Fruit fly (Drosophila melanogaster) whole organism, prepupa: ENCODE results near the gene Best2.
A peak's percentile ranks its signal among the peaks of the same experiment; 100 is the strongest.

ENCODE experiments used
- Blimp-1 ChIP-seq: fragments of 200-800 bp; sonication (Bioruptor generic); optimal IDR thresholded peaks from 3 replicates; lab custom pipeline; 2017; ENCODE audit warnings: missing biosample characterization, missing genetic modification characterization, mild to moderate bottlenecking, moderate library complexity, missing genetic modification reagents
- CG11294 ChIP-seq: fragments of 200-800 bp; sonication (Bioruptor generic); IDR thresholded peaks from 2 replicates; pipeline ENCODE4 v1.3.6; 2022; ENCODE audit warnings: missing biosample characterization, missing genetic modification characterization
- CG11762 ChIP-seq: fragments of 200-800 bp; sonication (Bioruptor generic); optimal IDR thresholded peaks from 3 replicates; lab custom pipeline; 2016; ENCODE audit warnings: missing biosample characterization, missing genetic modification characterization; ENCODE audit not compliant: insufficient read depth
- CG11902 ChIP-seq: fragments of 200-800 bp; sonication (Bioruptor generic); optimal IDR thresholded peaks from 3 replicates; lab custom pipeline; 2016; ENCODE audit warnings: missing biosample characterization, missing genetic modification characterization
- CG15336 ChIP-seq: fragments of 200-800 bp; sonication (Bioruptor generic); IDR thresholded peaks from 2 replicates; pipeline ENCODE4 v1.3.6; 2022; ENCODE audit warnings: missing biosample characterization, missing genetic modification characterization
- CG1621 ChIP-seq: fragments of 200-800 bp; sonication (Bioruptor generic); optimal IDR thresholded peaks from 3 replicates; lab custom pipeline; 2018; ENCODE audit warnings: missing biosample characterization, mild to moderate bottlenecking, missing genetic modification characterization
- CG16779 ChIP-seq: fragments of 200-800 bp; sonication (Bioruptor generic); optimal IDR thresholded peaks from 3 replicates; lab custom pipeline; 2017; ENCODE audit warnings: missing biosample characterization, mild to moderate bottlenecking, missing genetic modification characterization
- CG3032 ChIP-seq: fragments of 200-800 bp; optimal IDR thresholded peaks from 2 replicates; lab custom pipeline; 2019; ENCODE audit warnings: missing biosample characterization, mild to moderate bottlenecking, missing genetic modification characterization, moderate library complexity
- CG32006 ChIP-seq: fragments of 200-800 bp; sonication (Bioruptor generic); optimal IDR thresholded peaks from 3 replicates; lab custom pipeline; 2017; ENCODE audit warnings: missing biosample characterization, mild to moderate bottlenecking, missing genetic modification characterization
- CG34406 ChIP-seq: fragments of 200-800 bp; sonication (Bioruptor generic); optimal IDR thresholded peaks from 3 replicates; lab custom pipeline; 2016; ENCODE audit warnings: missing biosample characterization, missing genetic modification characterization
- CG3919 ChIP-seq: fragments of 200-800 bp; sonication (Bioruptor generic); optimal IDR thresholded peaks from 3 replicates; lab custom pipeline; 2016; ENCODE audit warnings: missing biosample characterization, missing genetic modification characterization
- CG4318 ChIP-seq: fragments of 200-800 bp; sonication (Bioruptor generic); optimal IDR thresholded peaks from 3 replicates; lab custom pipeline; 2017; ENCODE audit warnings: missing biosample characterization, mild to moderate bottlenecking, missing genetic modification characterization
- CG6163 ChIP-seq: fragments of 200-800 bp; sonication (Bioruptor generic); IDR thresholded peaks from 3 replicates; pipeline ENCODE4 v1.3.6; 2022; ENCODE audit warnings: missing biosample characterization, missing genetic modification characterization
- CG6792 ChIP-seq: fragments of 200-800 bp; sonication (Bioruptor generic); optimal IDR thresholded peaks from 3 replicates; lab custom pipeline; 2016; ENCODE audit warnings: missing biosample characterization, missing genetic modification characterization
- CG6808 ChIP-seq: fragments of 200-800 bp; sonication (Bioruptor generic); optimal IDR thresholded peaks from 3 replicates; lab custom pipeline; 2017; ENCODE audit warnings: missing biosample characterization, missing genetic modification characterization, mild to moderate bottlenecking, moderate library complexity, missing genetic modification reagents
- CG6854 ChIP-seq: fragments of 200-800 bp; sonication (Bioruptor generic); optimal IDR thresholded peaks from 2 replicates; lab custom pipeline; 2017; ENCODE audit warnings: missing biosample characterization, mild to moderate bottlenecking, missing genetic modification characterization
- CG7368 ChIP-seq: fragments of 200-800 bp; sonication (Bioruptor generic); optimal IDR thresholded peaks from 3 replicates; lab custom pipeline; 2016; ENCODE audit warnings: missing biosample characterization, missing genetic modification characterization
- CG8119 ChIP-seq: fragments of 200-800 bp; sonication (Bioruptor generic); IDR thresholded peaks from 3 replicates; pipeline ENCODE4 v1.3.6; 2022; ENCODE audit warnings: missing biosample characterization, missing genetic modification characterization
- CG8319 ChIP-seq: fragments of 200-800 bp; sonication (Bioruptor generic); optimal IDR thresholded peaks from 3 replicates; lab custom pipeline; 2016; ENCODE audit warnings: missing biosample characterization, missing genetic modification characterization
- CG9139 ChIP-seq: fragments of 200-800 bp; sonication (Bioruptor generic); optimal IDR thresholded peaks from 3 replicates; lab custom pipeline; 2017; ENCODE audit warnings: missing biosample characterization, mild to moderate bottlenecking, missing genetic modification characterization
- Eip75B ChIP-seq: fragments of 200-800 bp; sonication (Bioruptor generic); optimal IDR thresholded peaks from 3 replicates; lab custom pipeline; 2016; ENCODE audit warnings: missing biosample characterization, missing genetic modification characterization
- Eip78C ChIP-seq: fragments of 200-800 bp; sonication (Bioruptor generic); peaks from one replicate; lab custom pipeline; 2016; ENCODE audit warnings: missing biosample characterization, missing genetic modification characterization
- Eip93F ChIP-seq: fragments of 200-800 bp; sonication (Bioruptor generic); optimal IDR thresholded peaks from 2 replicates; lab custom pipeline; 2016; ENCODE audit warnings: missing biosample characterization, mild to moderate bottlenecking, missing genetic modification characterization
- Ets21C ChIP-seq: fragments of 200-800 bp; sonication (Bioruptor generic); optimal IDR thresholded peaks from 3 replicates; lab custom pipeline; 2016; ENCODE audit warnings: missing biosample characterization, missing genetic modification characterization
- Ets96B ChIP-seq: fragments of 200-800 bp; optimal IDR thresholded peaks from 2 replicates; lab custom pipeline; 2019; ENCODE audit warnings: missing biosample characterization, mild to moderate bottlenecking, missing genetic modification characterization, moderate library complexity
- Gug ChIP-seq: fragments of 200-800 bp; sonication (Bioruptor generic); IDR thresholded peaks from 2 replicates; pipeline ENCODE4 v1.3.6; 2022; ENCODE audit warnings: missing biosample characterization, missing genetic modification characterization
- Hr38 ChIP-seq: sonication (Bioruptor generic); optimal IDR thresholded peaks from 2 replicates; lab custom pipeline; 2016; ENCODE audit warnings: missing biosample characterization, missing genetic modification characterization
- Hr39 ChIP-seq: fragments of 200-800 bp; sonication (Bioruptor generic); optimal IDR thresholded peaks from 2 replicates; lab custom pipeline; 2016; ENCODE audit warnings: missing biosample characterization, missing genetic modification characterization
- Hr4 ChIP-seq: fragments of 200-800 bp; sonication (Bioruptor generic); optimal IDR thresholded peaks from 3 replicates; lab custom pipeline; 2016; ENCODE audit warnings: missing biosample characterization, missing genetic modification characterization
- Lpt ChIP-seq: fragments of 200-800 bp; sonication (Bioruptor generic); optimal IDR thresholded peaks from 3 replicates; lab custom pipeline; 2016; ENCODE audit warnings: missing biosample characterization, missing genetic modification characterization
- Met ChIP-seq: fragments of 200-800 bp; sonication (Bioruptor generic); optimal IDR thresholded peaks from 3 replicates; lab custom pipeline; 2016; ENCODE audit warnings: missing biosample characterization, missing genetic modification characterization
- Smox ChIP-seq: fragments of 200-800 bp; sonication (Bioruptor generic); optimal IDR thresholded peaks from 3 replicates; lab custom pipeline; 2016; ENCODE audit warnings: missing biosample characterization, missing genetic modification characterization
- Sox102F ChIP-seq: fragments of 200-800 bp; sonication (Bioruptor generic); optimal IDR thresholded peaks from 2 replicates; lab custom pipeline; 2016; ENCODE audit warnings: missing biosample characterization, mild to moderate bottlenecking, missing genetic modification characterization
- Sox14 ChIP-seq: fragments of 200-800 bp; sonication (Bioruptor generic); optimal IDR thresholded peaks from 3 replicates; lab custom pipeline; 2016; ENCODE audit warnings: missing biosample characterization, missing genetic modification characterization
- achi ChIP-seq: fragments of 200-800 bp; sonication (Bioruptor generic); optimal IDR thresholded peaks from 3 replicates; lab custom pipeline; 2016; ENCODE audit warnings: missing biosample characterization, missing genetic modification characterization
- acj6 ChIP-seq: fragments of 200-800 bp; sonication (Bioruptor generic); optimal IDR thresholded peaks from 3 replicates; lab custom pipeline; 2016; ENCODE audit warnings: missing biosample characterization, missing genetic modification characterization
- cyc ChIP-seq: fragments of 200-800 bp; sonication (Bioruptor generic); optimal IDR thresholded peaks from 3 replicates; lab custom pipeline; 2016; ENCODE audit warnings: missing biosample characterization, missing genetic modification characterization
- dac ChIP-seq: fragments of 200-800 bp; sonication (Bioruptor generic); optimal IDR thresholded peaks from 2 replicates; lab custom pipeline; 2017; ENCODE audit warnings: missing biosample characterization, mild to moderate bottlenecking, missing genetic modification characterization
- dsx ChIP-seq: fragments of 200-800 bp; optimal IDR thresholded peaks from 3 replicates; lab custom pipeline; 2019; ENCODE audit warnings: missing biosample characterization, mild to moderate bottlenecking, missing genetic modification characterization, moderate library complexity; ENCODE audit not compliant: poor library complexity, severe bottlenecking
- eg ChIP-seq: fragments of 200-800 bp; sonication (Bioruptor generic); IDR thresholded peaks from 3 replicates; pipeline ENCODE4 v1.3.6; 2022; ENCODE audit warnings: missing biosample characterization, missing genetic modification characterization
- fd59A ChIP-seq: fragments of 200-800 bp; sonication (Bioruptor generic); optimal IDR thresholded peaks from 2 replicates; lab custom pipeline; 2017; ENCODE audit warnings: missing biosample characterization, mild to moderate bottlenecking, missing genetic modification characterization, missing genetic modification reagents
- fkh ChIP-seq: fragments of 200-800 bp; sonication (Bioruptor generic); optimal IDR thresholded peaks from 3 replicates; lab custom pipeline; 2017; ENCODE audit warnings: missing biosample characterization, mild to moderate bottlenecking, missing genetic modification characterization, moderate library complexity
- lz ChIP-seq: fragments of 200-800 bp; sonication (Bioruptor generic); optimal IDR thresholded peaks from 3 replicates; lab custom pipeline; 2016; ENCODE audit warnings: missing biosample characterization, missing genetic modification characterization
- net ChIP-seq: fragments of 200-800 bp; sonication (Bioruptor generic); optimal IDR thresholded peaks from 3 replicates; lab custom pipeline; 2016; ENCODE audit warnings: missing biosample characterization, missing genetic modification characterization
- pdm3 ChIP-seq: fragments of 200-800 bp; sonication (Bioruptor generic); optimal IDR thresholded peaks from 3 replicates; lab custom pipeline; 2016; ENCODE audit warnings: missing biosample characterization, missing genetic modification characterization
- salr ChIP-seq, 2 experiments: fragments of 200-800 bp; sonication (Bioruptor generic); optimal IDR thresholded peaks; 3 replicates each; lab custom pipeline; 2016 to 2018; ENCODE audit warnings: missing biosample characterization in 2 of 2, missing genetic modification characterization in 2 of 2, mild to moderate bottlenecking in 1 of 2
- spab ChIP-seq: fragments of 200-800 bp; sonication (Bioruptor generic); optimal IDR thresholded peaks from 2 replicates; lab custom pipeline; 2017; ENCODE audit warnings: missing biosample characterization, mild to moderate bottlenecking, missing genetic modification characterization, missing genetic modification reagents
- ss ChIP-seq, 2 experiments: fragments of 200-800 bp; sonication (Bioruptor generic); optimal IDR thresholded peaks; 2 replicates in 1 of 2; 3 replicates in 1 of 2; lab custom pipeline; 2017 to 2018; ENCODE audit warnings: mild to moderate bottlenecking in 2 of 2, missing biosample characterization in 2 of 2, missing genetic modification characterization in 2 of 2, moderate library complexity in 1 of 2
- svp ChIP-seq: fragments of 200-800 bp; sonication (Bioruptor generic); peaks from one replicate; lab custom pipeline; 2016; ENCODE audit warnings: missing biosample characterization, missing genetic modification characterization
- vri ChIP-seq: fragments of 200-800 bp; sonication (Bioruptor generic); optimal IDR thresholded peaks from 3 replicates; lab custom pipeline; 2016; ENCODE audit warnings: missing biosample characterization, mild to moderate bottlenecking, missing genetic modification characterization

Best2 gene

dm6 chr3L:6256408-6257188 is at the start of gene Best2:
Gene Best2 (minus strand): TSS chr3L:6256665.
- TF ChIP-seq CG3919 (GFP tag; lab: Kevin White, UChicago) (peak; percentile 93), CG6792 (GFP tag; lab: Kevin White, UChicago) (peak; percentile 96), CG9139 (GFP tag; lab: Kevin White, UChicago) (peak; percentile 84), CG7368 (GFP tag; lab: Kevin White, UChicago) (peak; percentile 86), ss (GFP tag; optimal IDR thresholded peaks at IDR 0.05; lab: Kevin White, UChicago) (peak; percentile 93 to 96), dac (peak; percentile 75), CG4318 (GFP tag; lab: Kevin White, UChicago) (peak; percentile 86), CG6854 (peak; percentile 91), CG32006 (GFP tag; lab: Kevin White, UChicago) (peak; percentile 93), Eip78C (GFP tag; lab: Kevin White, UChicago) (peak; percentile 99), fd59A (GFP tag; lab: Kevin White, UChicago) (peak; percentile 86), CG3032 (tag; lab: Kevin White, UChicago) (peak; percentile 94), CG8119 (GFP tag; lab: Robert Waterston, UW) (peak; percentile 98), Ets21C (peak; percentile 92), acj6 (GFP tag; lab: Kevin White, UChicago) (peak; percentile 95), spab (GFP tag; lab: Kevin White, UChicago) (peak; percentile 91), Blimp-1 (GFP tag; lab: Kevin White, UChicago) (peak; percentile 87), Eip93F (GFP tag; lab: Kevin White, UChicago) (peak; percentile 86), CG11902 (GFP tag; lab: Kevin White, UChicago) (peak; percentile 89), CG6163 (peak; percentile 95), salr (GFP tag; optimal IDR thresholded peaks at IDR 0.05; lab: Kevin White, UChicago) (peak; percentile 65 to 88), vri (peak; percentile 91), Gug (GFP tag; lab: Robert Waterston, UW) (peak; percentile 95), Hr38 (GFP tag; lab: Kevin White, UChicago) (no peak), svp (peak; percentile 98), CG15336 (GFP tag; lab: Robert Waterston, UW) (peak; percentile 97), achi (GFP tag; lab: Kevin White, UChicago) (peak; percentile 93), cyc (GFP tag; lab: Kevin White, UChicago) (peak; percentile 90), dsx (GFP tag; lab: Kevin White, UChicago) (peak; percentile 93), CG11294 (GFP tag; lab: Robert Waterston, UW) (peak; percentile 88), CG6808 (GFP tag; lab: Kevin White, UChicago) (peak; percentile 94), pdm3 (GFP tag; lab: Kevin White, UChicago) (peak; percentile 93), CG34406 (GFP tag; lab: Kevin White, UChicago) (peak; percentile 94), net (peak; percentile 92), CG8319 (GFP tag; lab: Kevin White, UChicago) (peak; percentile 84), CG1621 (tag; lab: Kevin White, UChicago) (peak; percentile 61), Sox14 (GFP tag; lab: Kevin White, UChicago) (peak; percentile 93), Met (GFP tag; lab: Kevin White, UChicago) (peak; percentile 97), CG11762 (peak; percentile 88), eg (peak; percentile 94), Sox102F (GFP tag; lab: Kevin White, UChicago) (peak; percentile 94), Eip75B (GFP tag; lab: Kevin White, UChicago) (peak; percentile 93), Hr39 (peak; percentile 91), Lpt (GFP tag; lab: Kevin White, UChicago) (peak; percentile 78), lz (GFP tag; lab: Kevin White, UChicago) (peak; percentile 97), Smox (GFP tag; lab: Kevin White, UChicago) (peak; percentile 95), Ets96B (tag; lab: Kevin White, UChicago) (peak; percentile 93), fkh (GFP tag; lab: Kevin White, UChicago) (peak; percentile 23), Hr4 (peak; percentile 90), CG16779 (peak; percentile 82)
